Worm (Caenorhabditis elegans) whole organism, midembryonic: ENCODE data around the gene F08F8.10.

ENCODE experiments used
- T22C8.4 ChIP-seq: fragments of 200-800 bp; sonication (Bioruptor generic); IDR thresholded peaks from 2 replicates; pipeline ENCODE4 v1.3.6; 2022; ENCODE audit warnings: missing genetic modification characterization, missing compliant biosample characterization
- cog-1 ChIP-seq: sonication (generic microtip); optimal IDR thresholded peaks from 2 replicates; lab custom pipeline; 2016; ENCODE audit warnings: missing genetic modification characterization, missing compliant biosample characterization
- flt-1 ChIP-seq: fragments of 200-800 bp; sonication (Bioruptor generic); IDR thresholded peaks from 2 replicates; pipeline ENCODE4 v1.3.6; 2022; ENCODE audit warnings: missing genetic modification characterization, missing compliant biosample characterization
- klf-2 ChIP-seq: fragments of 200-800 bp; sonication (Bioruptor generic); conservative IDR thresholded peaks from 2 replicates; pipeline ENCODE4 v1.3.6; 2022; ENCODE audit warnings: missing genetic modification reagents, missing genetic modification characterization, missing compliant biosample characterization
- med-1 ChIP-seq: sonication (generic microtip); optimal IDR thresholded peaks from 2 replicates; lab custom pipeline; 2017; ENCODE audit warnings: missing genetic modification characterization, mild to moderate bottlenecking, missing compliant biosample characterization, antibody characterized with exemption, missing genetic modification reagents; ENCODE audit not compliant: insufficient read depth
- ref-1 ChIP-seq: fragments of 200-800 bp; sonication (Bioruptor generic); conservative IDR thresholded peaks from 2 replicates; pipeline ENCODE4 v1.3.6; 2022; ENCODE audit warnings: missing genetic modification reagents, missing genetic modification characterization, missing compliant biosample characterization
- tab-1 ChIP-seq: fragments of 200-800 bp; sonication (Bioruptor generic); IDR thresholded peaks from 2 replicates; pipeline ENCODE4 v1.3.6; 2022; ENCODE audit warnings: missing genetic modification characterization, missing compliant biosample characterization
- ztf-23 ChIP-seq: fragments of 200-800 bp; sonication (Bioruptor generic); IDR thresholded peaks from 2 replicates; pipeline ENCODE4 v1.3.6; 2022; ENCODE audit warnings: missing genetic modification reagents, missing genetic modification characterization, missing compliant biosample characterization
- ztf-29 ChIP-seq: fragments of 200-800 bp; sonication (Bioruptor generic); IDR thresholded peaks from 2 replicates; pipeline ENCODE4 v1.3.6; 2022; ENCODE audit warnings: missing genetic modification reagents, missing genetic modification characterization, missing compliant biosample characterization

The F08F8.10 gene

ce11 chrIII:7314927-7315547, 42.2 kb downstream of the F08F8.10 start, which contains the start of gene nspg-6:
TSS of gene nspg-6 (minus strand) at chrIII:7314977.
- no peak for TF ChIP-seq cog-1 (tag; lab: Kevin White, UChicago)

- TF ChIP-seq med-1 (GFP tag; lab: Kevin White, UChicago): no peak
- TF ChIP-seq ztf-29 (GFP tag; lab: Robert Waterston, UW): no peak
- no peak for TF ChIP-seq ztf-23 (GFP tag; lab: Robert Waterston, UW)
- no peak for TF ChIP-seq ref-1 (GFP tag; lab: Robert Waterston, UW)
- no peak for TF ChIP-seq tab-1
- TF ChIP-seq klf-2 (GFP tag; lab: Robert Waterston, UW): no peak
- no peak for TF ChIP-seq flt-1 (GFP tag; lab: Robert Waterston, UW)
- TF ChIP-seq T22C8.4 (GFP tag; lab: Robert Waterston, UW): no peak
- TF ChIP-seq cog-1 (tag; lab: Kevin White, UChicago): no peak
Measured at ce11 chrIII:7314473-7314872, 42.7 kb downstream of the F08F8.10 start.

ce11 chrIII:7310662-7311340, 46.4 kb downstream of the F08F8.10 start, which contains the start of the genes F56C9.6 and F56C9.3:
TSS of gene F56C9.6 (minus strand) at chrIII:7310773.
TSS of gene F56C9.3 (plus strand) at chrIII:7311290.
- no peak for TF ChIP-seq flt-1 (GFP tag; lab: Robert Waterston, UW)
- TF ChIP-seq cog-1 (tag; lab: Kevin White, UChicago): no peak
- no peak for TF ChIP-seq T22C8.4 (GFP tag; lab: Robert Waterston, UW)
- TF ChIP-seq med-1 (GFP tag; lab: Kevin White, UChicago): no peak
- TF ChIP-seq tab-1: no peak
- no peak for TF ChIP-seq ztf-29 (GFP tag; lab: Robert Waterston, UW)
- TF ChIP-seq ztf-23 (GFP tag; lab: Robert Waterston, UW): no peak
- TF ChIP-seq ref-1 (GFP tag; lab: Robert Waterston, UW): no peak

ce11 chrIII:7308600-7309109, 48.5 kb downstream of the F08F8.10 start, which contains the start of gene acbp-4:
TSS of gene acbp-4 (minus strand) at chrIII:7309109.
- TF ChIP-seq ztf-23 (GFP tag; lab: Robert Waterston, UW) (no peak), T22C8.4 (GFP tag; lab: Robert Waterston, UW) (no peak), med-1 (GFP tag; lab: Kevin White, UChicago) (no peak), cog-1 (tag; lab: Kevin White, UChicago) (no peak), ztf-29 (GFP tag; lab: Robert Waterston, UW) (no peak), flt-1 (GFP tag; lab: Robert Waterston, UW) (no peak), tab-1 (no peak), ref-1 (GFP tag; lab: Robert Waterston, UW) (no peak), klf-2 (GFP tag; lab: Robert Waterston, UW) (no peak)

ce11 chrIII:7305649-7305977, 51.6 kb downstream of the F08F8.10 start:
- TF ChIP-seq klf-2 (GFP tag; lab: Robert Waterston, UW): no peak
- TF ChIP-seq med-1 (GFP tag; lab: Kevin White, UChicago): no peak
- no peak for TF ChIP-seq ztf-23 (GFP tag; lab: Robert Waterston, UW)
- TF ChIP-seq T22C8.4 (GFP tag; lab: Robert Waterston, UW): no peak
- no peak for TF ChIP-seq cog-1 (tag; lab: Kevin White, UChicago)
- no peak for TF ChIP-seq ztf-29 (GFP tag; lab: Robert Waterston, UW)
- no peak for TF ChIP-seq tab-1
- no peak for TF ChIP-seq flt-1 (GFP tag; lab: Robert Waterston, UW)
- no peak for TF ChIP-seq ref-1 (GFP tag; lab: Robert Waterston, UW)

ce11 chrIII:7304961-7305648, 52.1 kb downstream of the F08F8.10 start:
- TF ChIP-seq ztf-29 (GFP tag; lab: Robert Waterston, UW): no peak
- no peak for TF ChIP-seq T22C8.4 (GFP tag; lab: Robert Waterston, UW)
- no peak for TF ChIP-seq cog-1 (tag; lab: Kevin White, UChicago)
- TF ChIP-seq flt-1 (GFP tag; lab: Robert Waterston, UW): no peak
- TF ChIP-seq ref-1 (GFP tag; lab: Robert Waterston, UW): no peak
- no peak for TF ChIP-seq tab-1
- TF ChIP-seq ztf-23 (GFP tag; lab: Robert Waterston, UW): no peak
- TF ChIP-seq klf-2 (GFP tag; lab: Robert Waterston, UW): no peak
- TF ChIP-seq med-1 (GFP tag; lab: Kevin White, UChicago): no peak
